Fruit fly (Drosophila melanogaster) whole organism: Measurements from ENCODE around the gene Muc12Ea.

Source experiments
- CG8478 ChIP-seq: fragments of >200 bp; optimal IDR thresholded peaks from 2 replicates; lab custom pipeline; 2018; ENCODE audit warnings: inconsistent platforms
- Dll ChIP-seq: fragments of >200 bp; optimal IDR thresholded peaks from 2 replicates; lab custom pipeline; 2017
- pan ChIP-seq: fragments of >200 bp; optimal IDR thresholded peaks from 2 replicates; lab custom pipeline; 2017
- psq ChIP-seq: fragments of >200 bp; optimal IDR thresholded peaks from 2 replicates; lab custom pipeline; 2017

DNA sequence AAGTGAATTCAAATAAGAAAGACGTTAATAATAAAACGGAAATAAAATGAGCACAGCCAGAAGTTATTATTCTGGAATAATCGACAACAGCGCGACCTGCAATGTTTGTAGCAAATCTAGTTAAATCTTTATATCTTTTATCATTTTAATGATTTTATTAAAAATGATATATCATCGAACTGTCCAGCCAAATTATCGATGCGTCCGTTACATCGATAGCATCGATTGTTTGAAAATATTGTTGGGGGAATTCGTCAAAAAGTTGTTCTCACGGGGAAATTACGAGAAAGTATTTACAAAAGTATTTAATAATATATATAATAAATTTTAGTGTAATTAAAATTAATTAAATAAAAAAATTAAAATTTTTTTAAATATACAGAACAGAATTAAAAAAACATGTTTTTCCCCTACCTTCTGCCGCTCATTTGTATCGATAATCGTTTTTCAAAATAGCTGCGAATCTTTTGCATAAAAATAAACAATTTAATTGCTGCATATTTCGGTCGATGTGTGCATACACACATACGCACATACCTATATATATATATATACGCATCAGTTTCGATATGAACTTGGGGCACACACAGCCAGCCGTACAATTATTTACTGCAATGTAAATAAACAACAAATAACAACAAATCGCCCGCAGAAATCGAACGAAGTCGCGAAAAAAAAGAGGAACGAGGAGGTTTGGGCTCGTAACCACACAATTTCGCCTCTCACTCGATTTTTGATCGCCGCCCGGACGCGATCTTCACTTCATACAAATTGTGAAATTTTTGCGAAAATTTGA, 34.4 kb upstream of the Muc12Ea start, which contains the start of gene CG32599:
- TF ChIP-seq Dll (lab: Kevin White, UChicago) (no peak), pan (lab: Kevin White, UChicago) (no peak), CG8478 (lab: Kevin White, UChicago) (no peak), psq (lab: Kevin White, UChicago) (no peak)
